Worm (Caenorhabditis elegans) whole organism, L4 larva: Measurements from ENCODE around the gene nhr-104.

Experiments
- D1046.2 ChIP-seq: fragments of 200-800 bp; sonication (Bioruptor generic); IDR thresholded peaks from 2 replicates; pipeline ENCODE4 v1.3.6; 2022; ENCODE audit warnings: missing genetic modification characterization, missing compliant biosample characterization
- F10B5.3 ChIP-seq: sonication (generic microtip); optimal IDR thresholded peaks from 2 replicates; lab custom pipeline; 2016; ENCODE audit warnings: mild to moderate bottlenecking, missing genetic modification characterization, missing compliant biosample characterization
- R02D3.7 ChIP-seq: fragments of 150-350 bp; sonication (generic microtip); optimal IDR thresholded peaks from 3 replicates; lab custom pipeline; 2014; ENCODE audit warnings: missing biosample characterization, missing genetic modification characterization
- Y105C5A.15 ChIP-seq: fragments of 200-800 bp; sonication (Bioruptor generic); IDR thresholded peaks from 2 replicates; pipeline ENCODE4 v1.3.6; 2022; ENCODE audit warnings: missing genetic modification characterization, missing compliant biosample characterization
- ZK337.2 ChIP-seq: fragments of 200-800 bp; sonication (Bioruptor generic); IDR thresholded peaks from 2 replicates; pipeline ENCODE4 v1.3.6; 2022; ENCODE audit warnings: missing genetic modification reagents, missing genetic modification characterization, missing compliant biosample characterization
- ZK546.5 ChIP-seq, 2 experiments: sonication (generic microtip); optimal IDR thresholded peaks; 2 replicates each; lab custom pipeline; 2017; ENCODE audit warnings: missing biosample characterization in 2 of 2, missing genetic modification characterization in 2 of 2
- aha-1 ChIP-seq: fragments of 150-350 bp; peaks from one replicate; lab custom pipeline; 2014; ENCODE audit warnings: missing biosample characterization, missing genetic modification characterization
- aly-2 ChIP-seq: sonication (generic microtip); optimal IDR thresholded peaks from 2 replicates; lab custom pipeline; 2018; ENCODE audit warnings: missing biosample characterization, missing genetic modification characterization
- attf-4 ChIP-seq: sonication (generic microtip); optimal IDR thresholded peaks from 3 replicates; lab custom pipeline; 2017; ENCODE audit warnings: missing biosample characterization, missing genetic modification characterization
- ceh-62 ChIP-seq: sonication (generic microtip); optimal IDR thresholded peaks from 2 replicates; lab custom pipeline; 2017; ENCODE audit warnings: missing biosample characterization, missing genetic modification characterization
- ces-1 ChIP-seq: fragments of 150-350 bp; sonication (generic microtip); optimal IDR thresholded peaks from 4 replicates; lab custom pipeline; 2014; ENCODE audit warnings: missing biosample characterization, missing genetic modification reagents, missing genetic modification characterization
- daf-12 ChIP-seq: fragments of 150-350 bp; optimal IDR thresholded peaks from 2 replicates; lab custom pipeline; 2014; ENCODE audit warnings: missing biosample characterization, missing genetic modification reagents, missing genetic modification characterization
- daf-16 ChIP-seq, 3 experiments: sonication (generic microtip); optimal IDR thresholded peaks; 2 replicates each; lab custom pipeline; 2016 to 2017; ENCODE audit warnings: missing genetic modification characterization in 3 of 3, missing genetic modification reagents in 3 of 3, mild to moderate bottlenecking in 2 of 3, missing compliant biosample characterization in 2 of 3, missing biosample characterization in 1 of 3, moderate library complexity in 1 of 3
- daf-19 ChIP-seq: fragments of 200-800 bp; sonication (Bioruptor generic); conservative IDR thresholded peaks from 2 replicates; pipeline ENCODE4 v1.3.6; 2022; ENCODE audit warnings: missing genetic modification characterization, missing compliant biosample characterization
- daf-8 ChIP-seq: fragments of 200-800 bp; sonication (Bioruptor generic); IDR thresholded peaks from 2 replicates; pipeline ENCODE4 v1.3.6; 2022; ENCODE audit warnings: missing genetic modification characterization, missing compliant biosample characterization
- dpl-1 ChIP-seq: fragments of 150-350 bp; optimal IDR thresholded peaks from 2 replicates; lab custom pipeline; 2014; ENCODE audit warnings: missing biosample characterization, missing genetic modification reagents, missing genetic modification characterization
- dve-1 ChIP-seq: sonication (generic microtip); optimal IDR thresholded peaks from 2 replicates; lab custom pipeline; 2017; ENCODE audit warnings: antibody characterized with exemption, mild to moderate bottlenecking, missing genetic modification characterization, missing compliant biosample characterization; ENCODE audit not compliant: insufficient read depth
- egl-43 ChIP-seq: fragments of 200-800 bp; sonication (Bioruptor generic); IDR thresholded peaks from 2 replicates; pipeline ENCODE4 v1.3.6; 2022; ENCODE audit warnings: missing genetic modification reagents, missing genetic modification characterization, missing compliant biosample characterization
- fkh-10 ChIP-seq: fragments of 150-350 bp; optimal IDR thresholded peaks from 2 replicates; lab custom pipeline; 2014; ENCODE audit warnings: missing biosample characterization, missing genetic modification reagents, missing genetic modification characterization
- fos-1 ChIP-seq: fragments of 150-350 bp; optimal IDR thresholded peaks from 2 replicates; lab custom pipeline; 2014; ENCODE audit warnings: missing biosample characterization, missing genetic modification characterization
- gei-8 ChIP-seq: fragments of 200-800 bp; sonication (Bioruptor generic); optimal IDR thresholded peaks from 2 replicates; lab custom pipeline; 2018; ENCODE audit warnings: mild to moderate bottlenecking, missing genetic modification characterization, missing compliant biosample characterization
- lin-13 ChIP-seq: fragments of 150-350 bp; optimal IDR thresholded peaks from 2 replicates; lab custom pipeline; 2014; ENCODE audit warnings: missing biosample characterization, missing genetic modification reagents, missing genetic modification characterization
- lin-15B ChIP-seq: fragments of 150-350 bp; sonication (generic microtip); optimal IDR thresholded peaks from 3 replicates; lab custom pipeline; 2014; ENCODE audit warnings: missing biosample characterization, missing genetic modification characterization
- lin-29 ChIP-seq: fragments of 200-800 bp; sonication (Bioruptor generic); IDR thresholded peaks from 2 replicates; pipeline ENCODE4 v1.3.6; 2022; ENCODE audit warnings: missing genetic modification reagents, missing genetic modification characterization, missing compliant biosample characterization
- lin-38 ChIP-seq: fragments of 200-800 bp; sonication (Bioruptor generic); IDR thresholded peaks from 2 replicates; pipeline ENCODE4 v1.3.6; 2022; ENCODE audit warnings: missing genetic modification reagents, missing genetic modification characterization, missing compliant biosample characterization
- lsy-2 ChIP-seq, 2 experiments: fragments of 150-350 bp in 1 of 2; sonication (generic microtip) in 1 of 2; optimal IDR thresholded peaks; 2 replicates each; lab custom pipeline; 2014 to 2017; ENCODE audit warnings: missing biosample characterization in 2 of 2, missing genetic modification characterization in 2 of 2
- madf-5 ChIP-seq, 2 experiments: fragments of 200-800 bp; sonication (Bioruptor generic); IDR thresholded peaks; 2 replicates each; pipeline ENCODE4 v1.3.6; 2022; ENCODE audit warnings: missing compliant biosample characterization in 2 of 2, missing genetic modification characterization in 2 of 2
- madf-9 ChIP-seq: fragments of 200-800 bp; sonication (Bioruptor generic); conservative IDR thresholded peaks from 2 replicates; pipeline ENCODE4 v1.3.6; 2022; ENCODE audit warnings: missing genetic modification reagents, missing genetic modification characterization, missing compliant biosample characterization
- mdt-29 ChIP-seq: fragments of 200-800 bp; sonication (Bioruptor generic); IDR thresholded peaks from 2 replicates; pipeline ENCODE4 v1.3.6; 2022; ENCODE audit warnings: missing genetic modification reagents, missing genetic modification characterization, missing compliant biosample characterization
- nhr-11 ChIP-seq: fragments of 150-350 bp; optimal IDR thresholded peaks from 2 replicates; lab custom pipeline; 2014; ENCODE audit warnings: missing biosample characterization, missing genetic modification characterization
- nhr-111 ChIP-seq: fragments of 200-800 bp; sonication (Bioruptor generic); optimal IDR thresholded peaks from 2 replicates; lab custom pipeline; 2018; ENCODE audit warnings: mild to moderate bottlenecking, missing genetic modification characterization, missing compliant biosample characterization
- nhr-237 ChIP-seq: sonication (generic microtip); optimal IDR thresholded peaks from 2 replicates; lab custom pipeline; 2017; ENCODE audit warnings: missing biosample characterization, missing genetic modification characterization
- nhr-28 ChIP-seq: fragments of 150-350 bp; optimal IDR thresholded peaks from 2 replicates; lab custom pipeline; 2014; ENCODE audit warnings: missing biosample characterization, missing genetic modification characterization
- nhr-42 ChIP-seq: fragments of 200-800 bp; sonication (Bioruptor generic); IDR thresholded peaks from 2 replicates; pipeline ENCODE4 v1.3.6; 2022; ENCODE audit warnings: missing genetic modification characterization, missing compliant biosample characterization
- nhr-48 ChIP-seq: sonication (generic microtip); optimal IDR thresholded peaks from 2 replicates; lab custom pipeline; 2016; ENCODE audit warnings: mild to moderate bottlenecking, missing genetic modification characterization, missing compliant biosample characterization
- nhr-6 ChIP-seq: fragments of 150-350 bp; optimal IDR thresholded peaks from 2 replicates; lab custom pipeline; 2014; ENCODE audit warnings: missing biosample characterization, missing genetic modification characterization
- nhr-77 ChIP-seq: fragments of 150-350 bp; optimal IDR thresholded peaks from 2 replicates; lab custom pipeline; 2014; ENCODE audit warnings: missing biosample characterization, missing genetic modification characterization
- pha-4 ChIP-seq, 2 experiments: fragments of 150-350 bp in 1 of 2; fragments of 200-800 bp in 1 of 2; sonication (Bioruptor generic) in 1 of 2; IDR thresholded peaks in 1 of 2; optimal IDR thresholded peaks in 1 of 2; 2 replicates each; pipeline versions ENCODE4 v1.3.6 to Lab custom; 2014 to 2022; ENCODE audit warnings: missing genetic modification characterization in 2 of 2, missing genetic modification reagents in 2 of 2, missing biosample characterization in 1 of 2, missing compliant biosample characterization in 1 of 2
- php-3 ChIP-seq: fragments of 200-800 bp; sonication (Bioruptor generic); IDR thresholded peaks from 2 replicates; pipeline ENCODE4 v1.3.6; 2022; ENCODE audit warnings: missing genetic modification reagents, missing genetic modification characterization, missing compliant biosample characterization
- pqm-1 ChIP-seq: sonication (generic microtip); optimal IDR thresholded peaks from 2 replicates; lab custom pipeline; 2017; ENCODE audit warnings: missing biosample characterization, missing genetic modification characterization
- rbr-2 ChIP-seq: sonication (generic microtip); optimal IDR thresholded peaks from 2 replicates; lab custom pipeline; 2016; ENCODE audit warnings: missing genotype, missing genetic modification characterization, missing compliant biosample characterization
- spr-1 ChIP-seq: sonication (generic microtip); optimal IDR thresholded peaks from 2 replicates; lab custom pipeline; 2016; ENCODE audit warnings: mild to moderate bottlenecking, missing genetic modification characterization, missing compliant biosample characterization
- tra-1 ChIP-seq: fragments of 200-800 bp; sonication (Bioruptor generic); IDR thresholded peaks from 2 replicates; pipeline ENCODE4 v1.3.6; 2022; ENCODE audit warnings: missing genetic modification reagents, missing genetic modification characterization, missing compliant biosample characterization
- unc-62 ChIP-seq, 3 experiments: fragments of 150-350 bp in 1 of 3; sonication (generic microtip); optimal IDR thresholded peaks in 2 of 3; peaks in 1 of 3; 1 replicate in 1 of 3; 2 replicates in 2 of 3; lab custom pipeline; 2014 to 2017; ENCODE audit warnings: missing biosample characterization in 3 of 3, missing genetic modification characterization in 3 of 3, missing genetic modification reagents in 3 of 3, missing genotype in 1 of 3
- vab-7 ChIP-seq: fragments of 200-800 bp; sonication (Bioruptor generic); IDR thresholded peaks from 2 replicates; pipeline ENCODE4 v1.3.6; 2022; ENCODE audit warnings: missing genetic modification reagents, missing genetic modification characterization, missing compliant biosample characterization
- zag-1 ChIP-seq: fragments of 150-350 bp; optimal IDR thresholded peaks from 2 replicates; lab custom pipeline; 2014; ENCODE audit warnings: missing biosample characterization, missing genetic modification characterization
- zfp-3 ChIP-seq: fragments of 200-800 bp; sonication (Bioruptor generic); conservative IDR thresholded peaks from 2 replicates; pipeline ENCODE4 v1.3.6; 2022; ENCODE audit warnings: missing genetic modification reagents, missing genetic modification characterization, missing compliant biosample characterization
- zip-11 ChIP-seq: fragments of 200-800 bp; sonication (Bioruptor generic); IDR thresholded peaks from 2 replicates; pipeline ENCODE4 v1.3.6; 2022; ENCODE audit warnings: missing genetic modification characterization, missing compliant biosample characterization
- ztf-11 ChIP-seq: fragments of 150-350 bp; optimal IDR thresholded peaks from 2 replicates; lab custom pipeline; 2014; ENCODE audit warnings: missing biosample characterization, missing genetic modification characterization

nhr-104 gene

ce11 chrIV:4821843-4822242, 33.4 kb upstream of the nhr-104 start (continued):
- TF ChIP-seq madf-5 (GFP tag; IDR thresholded peaks at IDR 0.05; lab: Robert Waterston, UW) (no peak), spr-1 (tag; lab: Kevin White, UChicago) (no peak), pha-4 (GFP tag; IDR thresholded peaks at IDR 0.05; lab: Robert Waterston, UW) (peak; percentile 20; the same call in 1 of the 2 replicates), pha-4 (tag; optimal IDR thresholded peaks at IDR 0.05; lab: Kevin White, UChicago) (no peak), vab-7 (GFP tag; lab: Robert Waterston, UW) (no peak), nhr-48 (tag; lab: Kevin White, UChicago) (peak; percentile 40), lin-13 (no peak), gei-8 (GFP tag; lab: Kevin White, UChicago) (no peak)
- TF ChIP-seq, all 104 proteins: peak for 8

DNA sequence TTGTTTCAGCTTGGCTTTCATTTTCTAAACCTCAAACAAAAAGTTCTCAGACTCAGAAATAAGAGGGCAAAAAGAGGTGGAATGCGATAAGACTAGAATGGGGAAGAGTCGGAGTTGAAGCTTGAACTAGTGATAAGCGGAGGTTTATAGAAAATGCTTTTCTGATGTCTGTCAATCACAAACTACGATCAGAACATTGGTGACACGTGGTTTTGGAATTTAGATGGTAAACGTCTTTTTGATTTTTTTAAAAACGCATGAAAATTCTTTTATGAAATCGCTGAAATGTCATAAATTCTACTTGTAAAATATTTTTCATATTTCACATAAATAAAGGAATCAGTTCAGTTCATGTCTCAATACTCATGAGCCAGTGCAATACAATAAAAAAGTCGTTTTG, 32.6 kb upstream of the nhr-104 start, which contains the start of gene H06H21.8:
TSS of gene H06H21.8 (minus strand) at position 78 of the 400 bp plus-strand sequence.
- TF ChIP-seq ZK337.2 (GFP tag; lab: Robert Waterston, UW) (no peak), nhr-28 (peak; percentile 72), attf-4 (tag; lab: Kevin White, UChicago) (no peak), fos-1 (tag; lab: Kevin White, UChicago) (no peak), nhr-48 (tag; lab: Kevin White, UChicago) (peak; percentile 29), ztf-11 (no peak), aha-1 (peak; percentile 56), pqm-1 (tag; lab: Kevin White, UChicago) (peak; percentile 42), madf-9 (no peak), dve-1 (peak; percentile 83), lin-38 (no peak), lsy-2 (tag; optimal IDR thresholded peaks at IDR 0.05; lab: Kevin White, UChicago) (no peak), nhr-111 (GFP tag; lab: Kevin White, UChicago) (no peak), mdt-29 (GFP tag; lab: Robert Waterston, UW) (no peak), tra-1 (GFP tag; lab: Robert Waterston, UW) (peak; percentile 72; the same call in 1 of the 2 replicates), R02D3.7 (tag; lab: Kevin White, UChicago) (no peak), lin-15B (tag; lab: Kevin White, UChicago) (no peak), nhr-11 (tag; lab: Kevin White, UChicago) (no peak), dpl-1 (GFP tag; lab: Kevin White, UChicago) (no peak), ZK546.5 (tag; optimal IDR thresholded peaks at IDR 0.05; lab: Kevin White, UChicago) (no peak), nhr-77 (tag; lab: Kevin White, UChicago) (no peak), gei-8 (GFP tag; lab: Kevin White, UChicago) (no peak), madf-5 (GFP tag; IDR thresholded peaks at IDR 0.05; lab: Robert Waterston, UW) (no peak), daf-12 (no peak), ceh-62 (tag; lab: Kevin White, UChicago) (no peak), nhr-6 (tag; lab: Kevin White, UChicago) (no peak), nhr-237 (tag; lab: Kevin White, UChicago) (no peak), zfp-3 (GFP tag; lab: Robert Waterston, UW) (no peak), egl-43 (GFP tag; lab: Robert Waterston, UW) (no peak), zag-1 (no peak), rbr-2 (tag; lab: Kevin White, UChicago) (no peak), lin-29 (GFP tag; lab: Robert Waterston, UW) (no peak), daf-8 (no peak), daf-19 (GFP tag; lab: Robert Waterston, UW) (no peak), ces-1 (GFP tag; lab: Kevin White, UChicago) (no peak), aly-2 (no peak), Y105C5A.15 (GFP tag; lab: Robert Waterston, UW) (no peak), F10B5.3 (tag; lab: Kevin White, UChicago) (no peak), fkh-10 (GFP tag; lab: Kevin White, UChicago) (no peak), D1046.2 (no peak), zip-11 (GFP tag; lab: Robert Waterston, UW) (no peak), daf-16 (GFP tag; optimal IDR thresholded peaks at IDR 0.05; lab: Kevin White, UChicago) (no peak), daf-16 (tag; optimal IDR thresholded peaks at IDR 0.05; lab: Kevin White, UChicago) (peak; percentile 70), php-3 (0 out of 2 replicates have a peak, but pooled peaks have one; percentile 37), nhr-42 (no peak), unc-62 (GFP tag; optimal IDR thresholded peaks at IDR 0.05 in 1 of 2; lab: Kevin White, UChicago) (no peak), unc-62 (tag; optimal IDR thresholded peaks at IDR 0.05; lab: Kevin White, UChicago) (no peak)
